Worm (Caenorhabditis elegans) whole organism, young adult: ENCODE results near the gene F45E1.4.

Experiments
- B0019.2 ChIP-seq: fragments of 200-800 bp; sonication (Bioruptor generic); conservative IDR thresholded peaks from 2 replicates; pipeline ENCODE4 v1.3.6; 2022; ENCODE audit warnings: missing genetic modification reagents, missing genetic modification characterization, missing compliant biosample characterization
- B0261.1 ChIP-seq: sonication (generic microtip); optimal IDR thresholded peaks from 2 replicates; lab custom pipeline; 2016; ENCODE audit warnings: mild to moderate bottlenecking, missing genetic modification characterization, moderate library complexity, missing compliant biosample characterization
- B0336.3 ChIP-seq: fragments of 200-800 bp; sonication (Bioruptor generic); IDR thresholded peaks from 2 replicates; pipeline ENCODE4 v1.3.6; 2022; ENCODE audit warnings: missing genetic modification characterization, missing compliant biosample characterization
- F52B5.7 ChIP-seq: sonication (generic microtip); optimal IDR thresholded peaks from 2 replicates; lab custom pipeline; 2016; ENCODE audit warnings: mild to moderate bottlenecking, missing genetic modification characterization, missing compliant biosample characterization
- K12H6.12 ChIP-seq: fragments of 200-800 bp; sonication (Bioruptor generic); optimal IDR thresholded peaks from 2 replicates; lab custom pipeline; 2018; ENCODE audit warnings: mild to moderate bottlenecking, missing genetic modification characterization, missing compliant biosample characterization
- Y56A3A.18 ChIP-seq: fragments of 200-800 bp; sonication (Bioruptor generic); IDR thresholded peaks from 2 replicates; pipeline ENCODE4 v1.3.6; 2022; ENCODE audit warnings: missing genetic modification reagents, missing genetic modification characterization, missing compliant biosample characterization
- aptf-2 ChIP-seq: fragments of 200-800 bp; sonication (Bioruptor generic); conservative IDR thresholded peaks from 2 replicates; pipeline ENCODE4 v1.3.6; 2022; ENCODE audit warnings: missing genetic modification reagents, missing genetic modification characterization, missing compliant biosample characterization
- atf-7 ChIP-seq: sonication (generic microtip); optimal IDR thresholded peaks from 2 replicates; lab custom pipeline; 2017; ENCODE audit warnings: mild to moderate bottlenecking, missing genetic modification characterization, missing compliant biosample characterization
- athp-1 ChIP-seq: sonication (generic microtip); optimal IDR thresholded peaks from 2 replicates; lab custom pipeline; 2017; ENCODE audit warnings: mild to moderate bottlenecking, missing genetic modification characterization, missing compliant biosample characterization
- attf-5 ChIP-seq: fragments of 200-800 bp; sonication (Bioruptor generic); optimal IDR thresholded peaks from 2 replicates; lab custom pipeline; 2018; ENCODE audit warnings: mild to moderate bottlenecking, missing genetic modification characterization, missing compliant biosample characterization
- attf-6 ChIP-seq: fragments of 200-800 bp; sonication (Bioruptor generic); IDR thresholded peaks from 2 replicates; pipeline ENCODE4 v1.3.6; 2022; ENCODE audit warnings: missing genetic modification reagents, missing genetic modification characterization, missing compliant biosample characterization
- bed-2 ChIP-seq: fragments of 200-800 bp; sonication (Bioruptor generic); IDR thresholded peaks from 2 replicates; pipeline ENCODE4 v1.3.6; 2022; ENCODE audit warnings: missing genetic modification reagents, missing genetic modification characterization, missing compliant biosample characterization
- cebp-1 ChIP-seq, 2 experiments: fragments of 200-800 bp in 1 of 2; sonication (Bioruptor generic) in 1 of 2; sonication (generic microtip) in 1 of 2; IDR thresholded peaks in 1 of 2; optimal IDR thresholded peaks in 1 of 2; 2 replicates each; pipeline versions ENCODE4 v1.3.6 to Lab custom; 2017 to 2022; ENCODE audit warnings: missing compliant biosample characterization in 2 of 2, missing genetic modification characterization in 2 of 2, mild to moderate bottlenecking in 1 of 2, missing genetic modification reagents in 1 of 2, moderate library complexity in 1 of 2
- ceh-27 ChIP-seq: fragments of 200-800 bp; sonication (Bioruptor generic); optimal IDR thresholded peaks from 2 replicates; lab custom pipeline; 2018; ENCODE audit warnings: mild to moderate bottlenecking, missing genetic modification characterization, moderate library complexity, missing compliant biosample characterization
- ceh-58 ChIP-seq: fragments of 200-800 bp; sonication (Bioruptor generic); IDR thresholded peaks from 2 replicates; pipeline ENCODE4 v1.3.6; 2022; ENCODE audit warnings: missing genetic modification characterization, missing compliant biosample characterization
- ceh-79 ChIP-seq: sonication (generic microtip); optimal IDR thresholded peaks from 2 replicates; lab custom pipeline; 2017; ENCODE audit warnings: mild to moderate bottlenecking, missing genetic modification characterization, missing compliant biosample characterization
- dox-1 ChIP-seq: fragments of 200-800 bp; sonication (Bioruptor generic); IDR thresholded peaks from 2 replicates; pipeline ENCODE4 v1.3.6; 2022; ENCODE audit warnings: missing genetic modification reagents, missing genetic modification characterization, missing compliant biosample characterization
- dpl-1 ChIP-seq: fragments of 150-350 bp; optimal IDR thresholded peaks from 2 replicates; lab custom pipeline; 2014; ENCODE audit warnings: missing biosample characterization, missing genetic modification reagents, missing genetic modification characterization
- egl-18 ChIP-seq: fragments of 200-800 bp; sonication (Bioruptor generic); IDR thresholded peaks from 2 replicates; pipeline ENCODE4 v1.3.6; 2022; ENCODE audit warnings: missing genetic modification reagents, missing genetic modification characterization, missing compliant biosample characterization
- ekl-4 ChIP-seq: fragments of 200-800 bp; sonication (Bioruptor generic); IDR thresholded peaks from 2 replicates; pipeline ENCODE4 v1.3.6; 2022; ENCODE audit warnings: missing genetic modification reagents, missing genetic modification characterization, missing compliant biosample characterization
- fkh-3 ChIP-seq: sonication (generic microtip); optimal IDR thresholded peaks from 2 replicates; lab custom pipeline; 2016; ENCODE audit warnings: mild to moderate bottlenecking, missing genetic modification characterization, missing compliant biosample characterization
- gei-17 ChIP-seq: fragments of 200-800 bp; sonication (Bioruptor generic); optimal IDR thresholded peaks from 2 replicates; lab custom pipeline; 2018; ENCODE audit warnings: mild to moderate bottlenecking, missing genetic modification characterization, missing compliant biosample characterization
- hmg-1.2 ChIP-seq: fragments of 200-800 bp; sonication (Bioruptor generic); IDR thresholded peaks from 2 replicates; pipeline ENCODE4 v1.3.6; 2022; ENCODE audit warnings: missing genetic modification reagents, missing genetic modification characterization, missing compliant biosample characterization
- lin-26 ChIP-seq: fragments of 200-800 bp; sonication (Bioruptor generic); IDR thresholded peaks from 2 replicates; pipeline ENCODE4 v1.3.6; 2022; ENCODE audit warnings: missing genetic modification reagents, missing genetic modification characterization, missing compliant biosample characterization
- lin-40 ChIP-seq: sonication (generic microtip); optimal IDR thresholded peaks from 2 replicates; lab custom pipeline; 2016; ENCODE audit warnings: missing genetic modification characterization, mild to moderate bottlenecking, missing compliant biosample characterization, missing genotype, missing genetic modification reagents
- madf-6 ChIP-seq: fragments of 200-800 bp; sonication (Bioruptor generic); IDR thresholded peaks from 2 replicates; pipeline ENCODE4 v1.3.6; 2022; ENCODE audit warnings: missing genetic modification reagents, missing genetic modification characterization, missing compliant biosample characterization
- mes-4 ChIP-seq: sonication (generic microtip); optimal IDR thresholded peaks from 2 replicates; lab custom pipeline; 2016; ENCODE audit warnings: missing genotype, missing genetic modification characterization, missing compliant biosample characterization
- nfyb-1 ChIP-seq: fragments of 200-800 bp; sonication (Bioruptor generic); IDR thresholded peaks from 2 replicates; pipeline ENCODE4 v1.3.6; 2022; ENCODE audit warnings: missing genetic modification reagents, missing genetic modification characterization, missing compliant biosample characterization
- nhr-179 ChIP-seq: sonication (generic microtip); optimal IDR thresholded peaks from 2 replicates; lab custom pipeline; 2016; ENCODE audit warnings: mild to moderate bottlenecking, missing genetic modification characterization, missing compliant biosample characterization
- nhr-80 ChIP-seq: sonication (generic microtip); optimal IDR thresholded peaks from 2 replicates; lab custom pipeline; 2016; ENCODE audit warnings: missing genetic modification characterization, missing compliant biosample characterization
- pha-4 ChIP-seq: fragments of 150-350 bp; sonication (generic microtip); optimal IDR thresholded peaks from 2 replicates; lab custom pipeline; 2014; ENCODE audit warnings: missing biosample characterization, missing genetic modification reagents, missing genetic modification characterization
- rcor-1 ChIP-seq: fragments of 200-800 bp; sonication (Bioruptor generic); IDR thresholded peaks from 2 replicates; pipeline ENCODE4 v1.3.6; 2022; ENCODE audit warnings: missing genetic modification reagents, missing genetic modification characterization, missing compliant biosample characterization
- repo-1 ChIP-seq: sonication (generic microtip); optimal IDR thresholded peaks from 2 replicates; lab custom pipeline; 2017; ENCODE audit warnings: mild to moderate bottlenecking, missing genetic modification characterization, missing compliant biosample characterization
- snpc-1.3 ChIP-seq: sonication (generic microtip); optimal IDR thresholded peaks from 2 replicates; lab custom pipeline; 2017; ENCODE audit warnings: missing genetic modification characterization, mild to moderate bottlenecking, missing compliant biosample characterization, antibody characterized with exemption, moderate library complexity, missing genotype, missing genetic modification reagents; ENCODE audit not compliant: insufficient read depth
- somi-1 ChIP-seq: fragments of 200-800 bp; sonication (Bioruptor generic); optimal IDR thresholded peaks from 2 replicates; lab custom pipeline; 2018; ENCODE audit warnings: mild to moderate bottlenecking, missing genetic modification characterization, missing compliant biosample characterization
- tbp1 ChIP-seq: fragments of 200-800 bp; sonication (Bioruptor generic); optimal IDR thresholded peaks from 2 replicates; lab custom pipeline; 2018; ENCODE audit warnings: mild to moderate bottlenecking, missing genetic modification characterization, missing compliant biosample characterization
- unc-62 ChIP-seq: fragments of 150-350 bp; optimal IDR thresholded peaks from 2 replicates; lab custom pipeline; 2014; ENCODE audit warnings: missing biosample characterization, missing genetic modification reagents, missing genetic modification characterization
- xnd-1 ChIP-seq: sonication (generic microtip); optimal IDR thresholded peaks from 2 replicates; lab custom pipeline; 2016; ENCODE audit warnings: missing genotype, missing genetic modification reagents, missing genetic modification characterization, missing compliant biosample characterization
- zfh-2 ChIP-seq: fragments of 200-800 bp; sonication (Bioruptor generic); conservative IDR thresholded peaks from 2 replicates; pipeline ENCODE4 v1.3.6; 2022; ENCODE audit warnings: missing genetic modification reagents, missing genetic modification characterization, missing compliant biosample characterization
- zim-3 ChIP-seq: sonication (generic microtip); optimal IDR thresholded peaks from 2 replicates; lab custom pipeline; 2017; ENCODE audit warnings: mild to moderate bottlenecking, missing genetic modification characterization, moderate library complexity, missing compliant biosample characterization
- ztf-18 ChIP-seq: sonication (generic microtip); optimal IDR thresholded peaks from 2 replicates; lab custom pipeline; 2016; ENCODE audit warnings: missing genotype, mild to moderate bottlenecking, missing genetic modification characterization, missing compliant biosample characterization
- ztf-22 ChIP-seq: fragments of 200-800 bp; sonication (Bioruptor generic); optimal IDR thresholded peaks from 2 replicates; lab custom pipeline; 2018; ENCODE audit warnings: mild to moderate bottlenecking, missing genetic modification characterization, moderate library complexity, missing compliant biosample characterization
- ztf-25 ChIP-seq: fragments of 200-800 bp; sonication (Bioruptor generic); IDR thresholded peaks from 2 replicates; pipeline ENCODE4 v1.3.6; 2022; ENCODE audit warnings: missing genetic modification reagents, missing genetic modification characterization, missing compliant biosample characterization
- ztf-26 ChIP-seq: sonication (generic microtip); optimal IDR thresholded peaks from 2 replicates; lab custom pipeline; 2017; ENCODE audit warnings: missing genetic modification characterization, missing compliant biosample characterization
- ztf-3 ChIP-seq: fragments of 200-800 bp; sonication (Bioruptor generic); optimal IDR thresholded peaks from 2 replicates; lab custom pipeline; 2018; ENCODE audit warnings: mild to moderate bottlenecking, missing genetic modification characterization, missing compliant biosample characterization

F45E1.4 gene

ce11 chrX:8026709-8027108 lies 40.9 kb downstream of the F45E1.4 start:
- TF ChIP-seq nfyb-1 (GFP tag; lab: Robert Waterston, UW) (peak; percentile 49; the same call in 1 of the 2 replicates), lin-26 (GFP tag; lab: Robert Waterston, UW) (no peak), somi-1 (GFP tag; lab: Kevin White, UChicago) (peak; percentile 19), ekl-4 (GFP tag; lab: Robert Waterston, UW) (peak; percentile 18; the same call in 1 of the 2 replicates), lin-40 (tag; lab: Kevin White, UChicago) (peak; percentile 4), B0019.2 (GFP tag; lab: Robert Waterston, UW) (no peak), cebp-1 (GFP tag; IDR thresholded peaks at IDR 0.05; lab: Robert Waterston, UW) (peak; percentile 32; the same call in 1 of the 2 replicates), cebp-1 (tag; optimal IDR thresholded peaks at IDR 0.05; lab: Kevin White, UChicago) (peak; percentile 50), dpl-1 (GFP tag; lab: Kevin White, UChicago) (no peak), nhr-80 (peak; percentile 27)

ce11 chrX:8027509-8027908 lies 41.7 kb downstream of the F45E1.4 start:
- TF ChIP-seq aptf-2 (GFP tag; lab: Robert Waterston, UW) (no peak), egl-18 (no peak), F52B5.7 (tag; lab: Kevin White, UChicago) (no peak), attf-6 (no peak), snpc-1.3 (no peak), atf-7 (tag; lab: Kevin White, UChicago) (no peak), xnd-1 (tag; lab: Kevin White, UChicago) (no peak), fkh-3 (tag; lab: Kevin White, UChicago) (no peak), cebp-1 (GFP tag; IDR thresholded peaks at IDR 0.05; lab: Robert Waterston, UW) (no peak), cebp-1 (tag; optimal IDR thresholded peaks at IDR 0.05; lab: Kevin White, UChicago) (no peak)
- TF ChIP-seq, all 124 proteins: peak for 0

DNA sequence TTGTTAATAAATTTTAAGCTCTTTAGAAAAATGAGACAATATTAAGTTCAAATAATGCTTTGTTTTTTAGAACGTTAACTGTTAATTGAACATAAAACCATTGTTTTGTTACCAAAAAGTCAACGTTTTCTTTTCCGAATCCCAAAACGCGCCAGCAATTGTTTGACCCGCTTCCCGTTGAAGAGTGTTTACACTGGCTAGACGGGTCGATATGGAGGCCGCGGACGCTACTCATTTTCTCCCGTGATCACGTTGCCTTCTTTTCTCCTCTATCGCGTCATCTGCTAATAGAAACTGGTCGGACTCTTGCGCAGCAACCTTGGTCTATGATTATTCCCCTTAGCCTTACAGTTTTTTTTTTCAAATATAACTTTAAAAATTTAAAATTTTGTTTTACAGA lies 43.3 kb downstream of the F45E1.4 start, which contains the start of gene C34D10.1:
Gene C34D10.1 (plus strand): TSS at position 400 of the 400 bp plus-strand sequence.
- peak; percentile 45 for TF ChIP-seq attf-5
- peak; percentile 43 for TF ChIP-seq hmg-1.2 (GFP tag; lab: Robert Waterston, UW)
- TF ChIP-seq gei-17: peak; percentile 24
- TF ChIP-seq ztf-25 (GFP tag; lab: Robert Waterston, UW): no peak
- peak; percentile 58 for TF ChIP-seq ztf-26 (tag; lab: Kevin White, UChicago)
- TF ChIP-seq nhr-80: peak; percentile 40
- peak; percentile 62 for TF ChIP-seq lin-40 (tag; lab: Kevin White, UChicago)
- TF ChIP-seq K12H6.12: peak; percentile 67
- no peak for TF ChIP-seq ceh-58 (GFP tag; lab: Robert Waterston, UW)
- no peak for TF ChIP-seq repo-1
- peak; percentile 56 for TF ChIP-seq ceh-27 (GFP tag; lab: Kevin White, UChicago)
- no peak for TF ChIP-seq ceh-79 (tag; lab: Kevin White, UChicago)
- TF ChIP-seq nhr-179 (tag; lab: Kevin White, UChicago): no peak
- peak; percentile 63 for TF ChIP-seq zfh-2 (GFP tag; lab: Robert Waterston, UW)
- TF ChIP-seq mes-4 (tag; lab: Kevin White, UChicago): no peak
- no peak for TF ChIP-seq unc-62 (GFP tag; lab: Kevin White, UChicago)
- no peak for TF ChIP-seq Y56A3A.18
- peak; percentile 15 for TF ChIP-seq athp-1
- peak; percentile 20 for TF ChIP-seq somi-1 (GFP tag; lab: Kevin White, UChicago)
- peak; percentile 38; the same call in 1 of the 2 replicates for TF ChIP-seq cebp-1 (GFP tag; IDR thresholded peaks at IDR 0.05; lab: Robert Waterston, UW)
- TF ChIP-seq cebp-1 (tag; optimal IDR thresholded peaks at IDR 0.05; lab: Kevin White, UChicago): peak; percentile 65
- no peak for TF ChIP-seq xnd-1 (tag; lab: Kevin White, UChicago)
- peak; percentile 4 for TF ChIP-seq pha-4 (tag; lab: Kevin White, UChicago)
- TF ChIP-seq bed-2 (GFP tag; lab: Robert Waterston, UW): no peak
- peak; percentile 55 for TF ChIP-seq rcor-1 (GFP tag; lab: Robert Waterston, UW)
- TF ChIP-seq ztf-22 (GFP tag; lab: Kevin White, UChicago): no peak
- TF ChIP-seq dox-1 (GFP tag; lab: Robert Waterston, UW): peak; percentile 57
- 0 out of 2 replicates have a peak, but pooled peaks have one; percentile 8 for TF ChIP-seq madf-6
- peak; percentile 90 for TF ChIP-seq ztf-18
- peak; percentile 37 for TF ChIP-seq tbp1 (GFP tag; lab: Kevin White, UChicago)
- no peak for TF ChIP-seq B0261.1
- no peak for TF ChIP-seq zim-3 (tag; lab: Kevin White, UChicago)
- peak; percentile 48; the same call in 1 of the 2 replicates for TF ChIP-seq B0336.3 (GFP tag; lab: Robert Waterston, UW)
- no peak for TF ChIP-seq ztf-3 (GFP tag; lab: Kevin White, UChicago)
